Fruit fly (Drosophila melanogaster) S2 (cell line): Measurements from ENCODE around the gene Scgalpha.

Source experiments
- CG8478 ChIP-seq: fragments of >200 bp; optimal IDR thresholded peaks from 2 replicates; lab custom pipeline; 2018
- CTCF ChIP-seq, 2 experiments: fragments of >200 bp; optimal IDR thresholded peaks; 2 replicates each; lab custom pipeline; 2018

Gene Scgalpha

DNA sequence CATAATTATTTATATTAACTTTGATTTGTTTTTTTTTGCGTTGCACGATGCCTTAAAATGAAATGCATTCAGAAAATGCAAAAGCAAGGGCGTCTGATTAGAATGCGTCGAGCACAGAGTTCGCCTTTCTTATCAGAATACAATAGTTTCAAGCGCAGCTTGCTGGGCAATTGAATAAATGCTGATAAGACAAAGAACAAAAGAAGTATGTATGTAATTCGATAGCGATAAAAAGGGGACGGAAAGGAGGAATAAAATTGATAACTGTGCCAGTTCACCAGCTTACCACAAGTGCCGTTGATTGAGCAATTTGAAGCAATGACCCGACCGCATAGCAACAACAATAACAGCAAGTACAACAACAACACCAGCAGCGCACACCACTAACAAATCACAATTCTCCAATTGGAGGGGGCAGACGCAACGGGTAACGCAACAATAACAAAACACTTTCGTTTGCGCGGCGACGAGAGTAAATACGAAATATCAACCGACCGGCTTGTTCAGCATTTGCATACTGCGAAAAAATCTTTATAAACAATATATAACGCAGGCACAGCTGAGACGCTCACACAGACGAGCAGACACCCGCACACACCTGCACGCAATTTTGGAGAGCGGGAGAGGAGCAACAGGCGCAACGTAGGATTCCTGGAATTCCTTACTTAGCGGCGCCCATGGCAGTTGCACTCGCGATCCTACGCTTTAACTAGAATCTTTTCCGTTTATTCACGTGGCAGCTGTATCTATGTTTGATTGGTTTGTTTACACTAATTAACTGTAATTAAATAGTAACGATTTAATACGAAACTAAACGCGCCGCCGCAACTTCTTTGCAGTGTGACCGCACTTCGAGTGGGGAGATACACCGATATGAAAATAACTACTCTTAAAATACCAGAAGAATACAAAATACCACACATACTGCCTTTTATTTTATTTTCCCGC lies 2.7 kb upstream of the Scgalpha start, which contains the start of gene Btk:
TSS of gene Btk (minus strand) at position 860 of the 948 bp plus-strand sequence.
- TF ChIP-seq CG8478 (lab: Kevin White, UChicago) (no peak), CTCF (optimal IDR thresholded peaks at IDR 0.05; lab: Kevin White, UChicago) (peak in 1 of 2 experiments; percentile 44)

DNA sequence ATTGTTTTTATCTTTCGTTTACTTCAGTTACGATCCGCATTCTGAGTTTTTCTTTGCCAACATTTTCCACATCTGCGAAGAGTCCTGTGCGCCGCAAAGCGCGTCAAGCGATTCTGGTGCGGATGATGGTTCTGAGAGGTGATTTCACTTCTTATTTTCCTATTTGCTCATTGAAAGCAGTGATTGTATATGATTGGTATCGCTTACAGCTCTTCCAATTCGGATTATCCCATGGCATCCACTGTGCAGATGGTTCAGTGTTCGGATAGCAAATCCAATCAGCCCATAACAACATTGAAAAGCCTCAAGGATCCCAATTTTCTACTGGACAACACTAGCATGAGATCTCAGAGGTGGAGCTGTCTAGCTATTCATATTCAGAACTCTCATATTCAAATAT lies 1.4 kb downstream of the Scgalpha start:
- TF ChIP-seq CG8478 (lab: Kevin White, UChicago) = no peak
- TF ChIP-seq CTCF (optimal IDR thresholded peaks at IDR 0.05; lab: Kevin White, UChicago) = no peak

DNA sequence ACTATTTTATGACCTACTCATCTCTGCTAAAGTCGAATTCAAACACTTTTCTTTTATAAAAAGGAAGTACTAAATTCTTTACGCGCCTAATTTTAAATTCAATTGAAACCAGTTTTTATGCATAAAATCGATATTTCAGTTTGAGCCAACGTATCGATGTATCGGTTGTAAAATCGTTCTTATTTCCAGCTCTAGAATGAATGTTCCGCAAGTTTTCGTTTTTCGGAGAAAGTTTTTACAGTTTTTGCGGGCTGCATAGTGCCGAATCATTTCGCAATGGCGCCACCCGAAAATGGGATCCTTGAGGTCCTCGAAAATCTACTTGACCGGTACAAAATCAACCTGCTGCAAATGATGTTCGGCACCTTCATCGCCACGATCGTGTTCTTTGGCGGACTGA lies 2.2 kb downstream of the Scgalpha start, which contains the start of gene CG7840:
TSS of gene CG7840 (plus strand) at position 178 of the 400 bp plus-strand sequence.
- TF ChIP-seq CG8478 (lab: Kevin White, UChicago) (no peak), CTCF (optimal IDR thresholded peaks at IDR 0.05; lab: Kevin White, UChicago) (no peak)

DNA sequence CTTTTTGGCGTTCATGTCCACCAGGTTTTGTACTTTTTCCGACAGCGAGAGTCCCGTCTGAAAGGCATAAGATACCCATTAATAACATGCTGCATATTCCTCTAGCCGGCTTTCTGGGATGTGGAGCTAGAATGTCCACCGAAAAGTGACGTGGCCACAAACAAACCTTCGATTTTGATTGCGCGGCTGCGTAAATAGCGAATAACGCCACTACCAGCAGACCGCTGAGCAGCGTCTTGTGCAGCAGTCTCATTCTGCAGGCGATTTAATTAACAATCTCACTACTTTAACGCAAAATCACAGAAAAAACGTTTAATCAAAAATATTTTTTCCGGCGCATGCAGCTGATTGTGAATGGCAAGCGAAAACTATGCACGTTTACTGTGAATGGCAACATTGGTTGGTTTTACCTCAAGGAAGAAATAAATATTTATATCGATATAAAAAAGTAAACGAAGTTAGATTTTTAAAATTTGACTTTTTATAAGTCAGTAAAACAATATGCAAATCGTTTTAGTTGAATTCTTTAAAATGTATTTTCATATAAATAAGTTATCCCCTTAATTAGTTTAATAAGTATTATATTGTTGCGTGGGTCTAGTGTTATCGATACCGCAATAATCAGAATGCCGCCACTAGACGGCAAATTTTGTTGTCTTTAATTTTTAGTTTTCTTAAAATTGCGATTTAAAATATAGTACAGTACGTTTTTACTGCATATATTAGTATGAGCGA lies 4.8 kb downstream of the Scgalpha start, which contains the start of the genes Ostgamma and Mettl14:
TSS of gene Ostgamma (minus strand) at position 376 of the 735 bp plus-strand sequence.
TSS of gene Mettl14 (plus strand) at position 611 of the 735 bp plus-strand sequence.
- no peak for TF ChIP-seq CG8478 (lab: Kevin White, UChicago)
- no peak for TF ChIP-seq CTCF (optimal IDR thresholded peaks at IDR 0.05; lab: Kevin White, UChicago)

DNA sequence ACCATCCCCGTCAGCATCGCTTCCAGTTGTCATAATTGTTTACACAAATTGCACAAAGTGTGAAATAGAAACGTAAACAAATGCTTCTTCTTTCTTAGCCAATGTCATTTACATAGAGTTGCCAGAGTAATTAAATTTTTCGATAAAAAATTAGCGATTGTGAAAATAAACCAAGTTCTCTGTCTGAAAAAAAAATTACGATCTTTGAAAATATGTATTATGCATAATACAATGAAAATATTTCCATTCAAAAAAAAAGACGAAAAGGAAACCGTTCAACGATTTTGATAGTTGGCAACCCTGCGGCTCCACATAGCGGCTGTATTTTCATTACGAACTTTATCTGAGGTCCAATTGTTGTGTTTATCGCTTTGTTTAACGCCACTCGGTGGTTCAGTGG lies 7.9 kb downstream of the Scgalpha start, which contains the start of the genes CG7810 and CG7806:
TSS of gene CG7810 (minus strand) at position 105 of the 400 bp plus-strand sequence.
TSS of gene CG7806 (plus strand) at position 309 of the 400 bp plus-strand sequence.
- TF ChIP-seq CTCF (optimal IDR thresholded peaks at IDR 0.05; lab: Kevin White, UChicago) (no peak), CG8478 (lab: Kevin White, UChicago) (no peak)

DNA sequence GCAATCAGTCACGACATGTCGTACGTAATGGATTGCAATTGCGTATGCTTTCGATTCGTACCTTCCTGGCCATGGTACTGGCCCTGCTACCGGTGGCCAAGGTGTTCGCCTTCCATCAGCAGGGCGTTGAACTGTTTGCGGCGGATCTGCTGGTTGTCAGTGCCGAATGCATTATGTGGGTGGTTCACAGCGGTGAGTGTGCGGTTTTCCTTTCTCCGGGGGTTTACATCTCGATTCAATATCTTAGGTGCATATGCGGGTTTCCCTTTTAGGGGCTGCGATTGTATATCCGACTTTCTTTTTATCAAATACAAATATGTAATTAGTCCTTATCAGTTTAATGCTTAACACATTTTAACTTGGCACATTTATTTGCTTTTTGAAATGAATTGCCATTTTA lies 8.5 kb downstream of the Scgalpha start:
- TF ChIP-seq CG8478 (lab: Kevin White, UChicago) (no peak), CTCF (optimal IDR thresholded peaks at IDR 0.05; lab: Kevin White, UChicago) (no peak)

DNA sequence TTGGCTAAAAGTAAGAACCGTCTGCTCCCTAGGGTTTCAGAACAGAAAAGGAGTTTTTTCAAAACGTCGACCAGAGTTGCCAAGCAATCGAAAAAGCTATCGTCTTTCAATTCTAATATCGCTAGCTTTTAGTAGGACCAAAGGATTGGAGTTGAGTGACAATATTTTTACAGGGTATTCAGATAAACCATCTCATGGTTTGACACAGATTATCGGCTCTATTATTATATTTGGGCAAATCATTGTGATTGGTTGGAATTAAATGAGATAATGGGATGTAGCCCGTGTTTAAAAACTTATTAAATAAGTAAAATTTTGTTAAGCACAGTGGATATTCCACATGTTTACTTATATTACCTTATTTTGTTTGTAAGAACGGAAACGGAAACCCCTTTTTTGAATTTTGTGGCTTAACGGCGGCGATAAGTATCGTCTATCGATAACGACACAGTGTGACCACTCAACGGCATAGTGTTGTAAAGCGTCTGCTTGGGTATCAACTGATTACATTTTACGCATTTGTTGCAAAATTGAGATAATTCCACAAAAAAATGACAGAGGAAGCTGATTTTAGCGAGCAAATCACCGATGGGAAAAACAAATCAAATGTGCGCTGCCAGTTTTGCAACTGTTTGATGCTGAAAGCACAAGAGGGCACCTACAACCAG lies 16.8 kb downstream of the Scgalpha start, which contains the start of the genes mtsh and strat:
TSS of gene mtsh (minus strand) at position 51 of the 668 bp plus-strand sequence.
TSS of gene strat (plus strand) at position 471 of the 668 bp plus-strand sequence.
- TF ChIP-seq CG8478 (lab: Kevin White, UChicago) = no peak
- TF ChIP-seq CTCF (optimal IDR thresholded peaks at IDR 0.05; lab: Kevin White, UChicago) = no peak

DNA sequence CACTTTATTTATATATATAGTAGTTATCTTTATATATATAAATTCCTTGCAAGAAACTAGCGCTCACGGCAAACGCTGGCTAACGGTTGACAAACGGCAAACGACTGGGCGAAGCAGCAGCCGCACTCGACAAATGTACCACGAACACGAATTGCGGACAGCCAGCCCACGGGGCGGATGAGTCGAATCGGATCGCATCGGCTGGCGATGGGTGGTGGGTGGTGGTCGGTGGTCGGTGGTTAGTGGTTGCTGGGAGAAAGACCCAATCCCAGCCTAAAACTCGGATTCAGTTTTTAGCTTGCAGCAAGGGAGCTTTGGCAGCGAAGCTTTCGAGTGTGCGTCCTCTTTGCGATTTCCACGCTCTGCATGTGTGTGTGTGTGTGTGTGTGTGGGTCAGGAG lies 21.9 kb downstream of the Scgalpha start, which contains the start of gene CG7781:
TSS of gene CG7781 (minus strand) at position 260 of the 400 bp plus-strand sequence.
- TF ChIP-seq CTCF (optimal IDR thresholded peaks at IDR 0.05; lab: Kevin White, UChicago) = no peak
- no peak for TF ChIP-seq CG8478 (lab: Kevin White, UChicago)

DNA sequence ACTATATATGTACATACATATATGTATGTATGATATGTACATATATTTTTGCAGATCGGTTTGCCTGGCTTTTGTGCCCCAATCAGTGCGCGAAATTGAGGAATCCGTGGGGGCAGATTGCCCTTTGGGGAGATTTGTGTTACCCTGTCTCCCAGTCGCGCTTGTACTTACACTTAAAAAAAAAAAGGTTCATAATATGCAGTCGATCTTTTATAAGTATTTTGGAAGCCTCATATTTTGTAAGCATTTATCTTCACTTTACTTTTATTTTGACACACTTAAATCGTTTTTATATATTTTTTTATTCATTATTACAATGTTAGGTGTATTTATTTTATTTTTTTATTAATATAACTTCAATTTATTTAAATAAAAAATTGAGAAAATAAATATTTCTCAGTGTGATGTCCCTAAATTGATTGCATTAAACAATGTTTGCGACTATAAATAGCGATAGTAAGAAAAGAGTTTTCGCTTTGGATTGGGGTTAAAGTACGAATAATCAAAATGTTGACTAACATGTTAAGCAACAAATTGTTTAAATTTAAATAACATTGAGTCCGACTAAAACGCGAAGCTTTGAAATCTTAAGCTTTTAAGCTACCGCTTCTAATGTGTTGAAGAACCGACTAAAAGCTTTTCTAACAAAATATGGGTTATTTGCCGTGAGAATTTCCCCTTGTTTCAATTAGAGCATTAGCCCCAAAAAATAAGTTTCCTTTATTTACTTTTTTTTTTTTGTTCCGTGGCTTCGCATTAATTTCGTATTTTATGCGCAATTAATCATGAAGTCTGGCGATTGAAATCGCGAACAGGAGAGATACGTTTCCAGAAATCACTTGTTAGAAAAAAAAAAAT lies 23.4 kb downstream of the Scgalpha start:
- no peak for TF ChIP-seq CG8478 (lab: Kevin White, UChicago)
- no peak for TF ChIP-seq CTCF (optimal IDR thresholded peaks at IDR 0.05; lab: Kevin White, UChicago)

DNA sequence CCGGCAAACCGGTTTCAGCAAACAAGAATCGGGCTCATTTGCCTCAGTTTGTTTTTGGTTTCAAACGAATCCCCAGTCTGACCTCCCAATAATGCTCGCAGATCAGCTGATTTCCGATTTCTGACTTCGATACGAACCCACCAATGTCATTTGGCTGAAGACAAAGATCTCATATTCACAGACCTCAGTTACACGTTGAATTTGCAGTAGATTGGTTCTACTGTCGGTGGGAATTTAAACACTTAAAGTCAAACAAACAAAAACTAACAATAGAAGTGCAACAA lies 24.0 kb downstream of the Scgalpha start, which contains the start of gene CG14275:
TSS of gene CG14275 (plus strand) at position 185 of the 284 bp plus-strand sequence.
- no peak for TF ChIP-seq CTCF (optimal IDR thresholded peaks at IDR 0.05; lab: Kevin White, UChicago)
- TF ChIP-seq CG8478 (lab: Kevin White, UChicago) = no peak

DNA sequence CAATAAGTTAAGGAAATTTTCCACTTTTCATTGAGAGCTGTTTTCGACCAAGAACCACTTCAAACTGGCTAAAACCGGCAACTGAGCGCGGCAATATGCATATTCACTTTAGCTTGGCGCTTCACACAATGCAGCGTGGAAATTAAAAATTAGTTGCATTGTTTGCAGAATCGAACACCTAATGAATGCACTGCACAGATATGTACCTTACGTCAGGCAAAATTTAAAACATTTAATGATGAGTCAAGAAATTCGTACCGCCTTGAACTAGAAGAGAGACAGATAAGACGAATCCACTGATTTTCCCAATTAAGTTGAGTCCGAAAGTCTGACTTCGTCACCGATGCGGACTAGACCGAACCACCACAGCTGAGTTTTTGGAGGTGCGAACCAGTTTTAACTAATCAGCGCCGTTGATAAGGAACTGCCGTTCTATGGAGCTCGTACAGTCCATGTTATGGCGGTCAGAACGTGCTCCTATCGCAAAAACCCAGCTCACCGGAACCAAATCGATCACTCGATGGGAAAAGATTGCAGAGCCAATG lies 24.6 kb downstream of the Scgalpha start:
- TF ChIP-seq CG8478 (lab: Kevin White, UChicago) = no peak
- no peak for TF ChIP-seq CTCF (optimal IDR thresholded peaks at IDR 0.05; lab: Kevin White, UChicago)

DNA sequence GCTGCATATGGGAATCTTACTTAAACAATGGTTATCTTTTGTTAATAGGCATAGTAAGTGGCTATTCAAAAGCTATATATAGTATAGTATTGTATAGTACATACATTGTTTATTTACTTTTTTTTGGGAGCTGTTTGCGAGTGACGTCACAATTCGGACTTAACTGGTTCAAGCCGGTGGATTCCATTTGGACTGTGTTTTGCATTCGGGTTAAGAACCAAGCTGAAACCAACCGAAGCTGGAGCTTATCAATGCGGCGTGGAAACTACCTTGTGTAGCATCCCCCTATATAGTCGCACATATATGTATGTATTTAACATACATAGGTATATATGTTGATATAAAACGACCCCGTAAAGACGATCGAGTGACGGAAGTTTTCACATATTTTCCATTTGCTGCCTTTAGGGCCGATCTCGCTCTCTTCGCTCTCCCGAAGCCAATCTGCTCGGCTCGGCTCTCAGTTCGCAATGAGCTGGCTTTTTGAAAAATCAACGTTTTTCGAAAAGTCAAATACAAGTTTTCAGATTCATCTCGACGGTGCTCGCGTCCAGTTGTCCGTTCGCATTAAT lies 25.4 kb downstream of the Scgalpha start:
- no peak for TF ChIP-seq CG8478 (lab: Kevin White, UChicago)
- no peak for TF ChIP-seq CTCF (optimal IDR thresholded peaks at IDR 0.05; lab: Kevin White, UChicago)
